Fruit fly (Drosophila melanogaster) whole organism, adult: Measurements from ENCODE around the gene Hs6st.

Experiments used
- CG11617 ChIP-seq: fragments of 200-800 bp; sonication (Bioruptor generic); optimal IDR thresholded peaks from 2 replicates; lab custom pipeline; 2017; ENCODE audit warnings: mild to moderate bottlenecking, missing biosample characterization, missing genetic modification reagents, missing genetic modification characterization
- CG5204 ChIP-seq: fragments of 200-800 bp; sonication (Bioruptor generic); optimal IDR thresholded peaks from 2 replicates; lab custom pipeline; 2016; ENCODE audit warnings: missing biosample characterization, missing genetic modification characterization
- CG7045 ChIP-seq: fragments of 200-800 bp; sonication (Bioruptor generic); optimal IDR thresholded peaks from 2 replicates; lab custom pipeline; 2017; ENCODE audit warnings: missing biosample characterization, mild to moderate bottlenecking, missing genetic modification characterization
- CG7101 ChIP-seq: fragments of 200-800 bp; sonication (Bioruptor generic); optimal IDR thresholded peaks from 2 replicates; lab custom pipeline; 2018; ENCODE audit warnings: missing biosample characterization, mild to moderate bottlenecking, missing genetic modification characterization, moderate library complexity
- Clk ChIP-seq: fragments of 200-800 bp; sonication (Bioruptor generic); optimal IDR thresholded peaks from 2 replicates; lab custom pipeline; 2017; ENCODE audit warnings: missing biosample characterization, missing genetic modification characterization
- Crg-1 ChIP-seq: fragments of 200-800 bp; sonication (Bioruptor generic); optimal IDR thresholded peaks from 2 replicates; lab custom pipeline; 2016; ENCODE audit warnings: missing biosample characterization, missing genetic modification characterization
- Hr96 ChIP-seq: fragments of 200-800 bp; sonication (Bioruptor generic); optimal IDR thresholded peaks from 2 replicates; lab custom pipeline; 2016; ENCODE audit warnings: missing biosample characterization, missing genetic modification characterization
- Mnt ChIP-seq: fragments of 200-800 bp; sonication (Bioruptor generic); optimal IDR thresholded peaks from 2 replicates; lab custom pipeline; 2016; ENCODE audit warnings: missing biosample characterization, mild to moderate bottlenecking, missing genetic modification characterization
- cic ChIP-seq: fragments of 200-800 bp; sonication (Bioruptor generic); optimal IDR thresholded peaks from 2 replicates; lab custom pipeline; 2017; ENCODE audit warnings: missing biosample characterization, mild to moderate bottlenecking, missing genetic modification characterization, moderate library complexity
- kay ChIP-seq: fragments of 200-800 bp; sonication (Bioruptor generic); peaks from one replicate; lab custom pipeline; 2016; ENCODE audit warnings: missing biosample characterization, missing genetic modification characterization, borderline replicate concordance
- ovo ChIP-seq: fragments of 200-800 bp; sonication (Bioruptor generic); optimal IDR thresholded peaks from 2 replicates; lab custom pipeline; 2016; ENCODE audit warnings: missing biosample characterization, missing genetic modification characterization
- pad ChIP-seq: fragments of 200-800 bp; sonication (Bioruptor generic); optimal IDR thresholded peaks from 3 replicates; lab custom pipeline; 2017; ENCODE audit warnings: missing biosample characterization, missing genetic modification characterization, mild to moderate bottlenecking, moderate library complexity, missing genetic modification reagents
- tj ChIP-seq: fragments of 200-800 bp; sonication (Bioruptor generic); optimal IDR thresholded peaks from 3 replicates; lab custom pipeline; 2017; ENCODE audit warnings: missing biosample characterization, mild to moderate bottlenecking, missing genetic modification characterization, moderate library complexity
- toe ChIP-seq: fragments of 200-800 bp; sonication (Bioruptor generic); optimal IDR thresholded peaks from 2 replicates; lab custom pipeline; 2016; ENCODE audit warnings: missing biosample characterization, missing genetic modification characterization

DNA sequence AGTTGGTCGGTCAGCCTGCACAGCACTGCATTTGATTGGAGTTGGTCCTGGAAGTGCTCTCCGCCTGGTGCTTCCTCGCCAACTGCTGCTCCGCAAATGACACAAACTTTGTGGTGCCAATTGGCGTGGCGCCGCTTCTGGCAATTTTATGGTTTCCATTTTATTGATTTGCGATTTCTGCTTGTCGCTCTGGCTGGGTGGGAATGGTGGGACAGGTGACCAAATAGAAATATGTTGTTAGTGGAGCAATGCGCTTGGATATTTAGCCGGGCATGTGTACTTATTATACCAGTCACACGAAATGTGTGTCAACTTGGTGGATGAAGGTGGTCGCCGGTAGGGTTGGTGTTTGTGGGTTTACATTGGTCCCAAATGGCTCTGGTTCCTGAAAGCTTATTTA lies 93.0 kb downstream of the Hs6st start, which contains the start of the genes Xport-A and Xport-B:
- no peak for TF ChIP-seq CG7045
- no peak for TF ChIP-seq toe
- TF ChIP-seq CG11617 (GFP tag; lab: Kevin White, UChicago), result no peak
- TF ChIP-seq Mnt (GFP tag; lab: Kevin White, UChicago), result no peak
- TF ChIP-seq CG7101 (tag; lab: Kevin White, UChicago), result no peak
- TF ChIP-seq cic, result no peak
- no peak for TF ChIP-seq kay (GFP tag; lab: Kevin White, UChicago)
- no peak for TF ChIP-seq Hr96 (GFP tag; lab: Kevin White, UChicago)
- TF ChIP-seq Clk, result no peak
- TF ChIP-seq CG5204, result no peak
- no peak for TF ChIP-seq pad (GFP tag; lab: Kevin White, UChicago)
- no peak for TF ChIP-seq tj
- TF ChIP-seq Crg-1 (GFP tag; lab: Kevin White, UChicago), result no peak
- TF ChIP-seq ovo, result no peak
